Fruit fly (Drosophila melanogaster) whole organism: ENCODE results near the gene Taf7.

Experiments
- CG8478 ChIP-seq: fragments of >200 bp; optimal IDR thresholded peaks from 2 replicates; lab custom pipeline; 2018; ENCODE audit warnings: inconsistent platforms
- pan ChIP-seq: fragments of >200 bp; optimal IDR thresholded peaks from 2 replicates; lab custom pipeline; 2017
- psq ChIP-seq: fragments of >200 bp; optimal IDR thresholded peaks from 2 replicates; lab custom pipeline; 2017

dm6 chr3R:7911482-7911881 is 4.3 kb downstream of the Taf7 start, which contains the start of gene Prat:
- TF ChIP-seq CG8478 (lab: Kevin White, UChicago) (no peak), pan (lab: Kevin White, UChicago) (no peak), psq (lab: Kevin White, UChicago) (no peak)
